Worm (Caenorhabditis elegans) whole organism, L2 larva: ENCODE measurements around the gene cthd-1.

Experiments
- ama-1 ChIP-seq: fragments of 150-350 bp; optimal IDR thresholded peaks from 2 replicates; lab custom pipeline; 2018; ENCODE audit warnings: inconsistent platforms
- fos-1 ChIP-seq: fragments of 150-350 bp; optimal IDR thresholded peaks from 2 replicates; lab custom pipeline; 2014; ENCODE audit warnings: missing biosample characterization, missing genetic modification characterization
- lin-13 ChIP-seq: fragments of 150-350 bp; optimal IDR thresholded peaks from 2 replicates; lab custom pipeline; 2014; ENCODE audit warnings: missing biosample characterization, missing genetic modification reagents, missing genetic modification characterization
- lsy-2 ChIP-seq, 2 experiments: fragments of 150-350 bp in 1 of 2; sonication (generic microtip) in 1 of 2; optimal IDR thresholded peaks; 2 replicates each; lab custom pipeline; 2014 to 2017; ENCODE audit warnings: missing biosample characterization in 2 of 2, missing genetic modification characterization in 2 of 2
- nhr-237 ChIP-seq: fragments of 150-350 bp; optimal IDR thresholded peaks from 2 replicates; lab custom pipeline; 2014; ENCODE audit warnings: missing biosample characterization, missing genetic modification characterization
- nhr-25 ChIP-seq: fragments of 150-350 bp; sonication (generic microtip); optimal IDR thresholded peaks from 3 replicates; lab custom pipeline; 2014; ENCODE audit warnings: missing biosample characterization, missing genetic modification characterization
- nhr-77 ChIP-seq: fragments of 150-350 bp; optimal IDR thresholded peaks from 2 replicates; lab custom pipeline; 2014; ENCODE audit warnings: missing biosample characterization, missing genetic modification characterization
- skn-1 ChIP-seq: sonication (generic microtip); optimal IDR thresholded peaks from 2 replicates; lab custom pipeline; 2017; ENCODE audit warnings: missing biosample characterization, missing genetic modification characterization
- unc-39 ChIP-seq: fragments of 150-350 bp; optimal IDR thresholded peaks from 2 replicates; lab custom pipeline; 2014; ENCODE audit warnings: missing biosample characterization, missing genetic modification characterization
- unc-55 ChIP-seq: fragments of 150-350 bp; sonication (generic microtip); optimal IDR thresholded peaks from 3 replicates; lab custom pipeline; 2014; ENCODE audit warnings: missing biosample characterization, missing genetic modification reagents, missing genetic modification characterization
- zag-1 ChIP-seq: fragments of 150-350 bp; optimal IDR thresholded peaks from 2 replicates; lab custom pipeline; 2014; ENCODE audit warnings: missing biosample characterization, missing genetic modification characterization
- ztf-11 ChIP-seq: sonication (generic microtip); optimal IDR thresholded peaks from 2 replicates; lab custom pipeline; 2017; ENCODE audit warnings: missing biosample characterization, missing genetic modification characterization

DNA sequence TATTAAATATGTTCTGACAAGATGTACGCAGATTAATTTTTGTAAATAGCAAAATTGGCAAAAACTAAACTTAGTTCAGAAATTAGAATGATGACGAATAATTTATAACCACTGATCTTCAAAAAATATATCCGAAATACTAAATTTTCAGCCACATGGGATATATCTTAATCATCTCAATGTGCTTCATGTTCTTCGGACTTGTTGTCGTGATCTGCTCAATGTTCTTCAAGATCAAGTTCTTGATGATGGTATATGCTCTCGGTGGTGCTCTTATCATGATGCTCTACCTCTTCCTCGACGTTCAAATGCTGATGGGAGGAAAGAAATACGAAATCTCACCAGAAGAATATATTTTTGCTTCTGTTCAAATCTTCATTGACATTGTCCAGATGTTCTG, 28.5 kb downstream of the cthd-1 start:
- no peak for TF ChIP-seq lin-13 (GFP tag; lab: Kevin White, UChicago)
- no peak for TF ChIP-seq nhr-237
- TF ChIP-seq ama-1 (lab: Kevin White, UChicago) = no peak
- no peak for TF ChIP-seq ztf-11 (tag; lab: Kevin White, UChicago)
- TF ChIP-seq fos-1 (tag; lab: Kevin White, UChicago) = no peak
- TF ChIP-seq skn-1 (tag; lab: Kevin White, UChicago) = no peak
- TF ChIP-seq unc-39 = no peak
- no peak for TF ChIP-seq unc-55 (GFP tag; lab: Kevin White, UChicago)
- no peak for TF ChIP-seq nhr-77 (tag; lab: Kevin White, UChicago)
- no peak for TF ChIP-seq zag-1 (tag; lab: Kevin White, UChicago)
- TF ChIP-seq nhr-25 = no peak
- no peak for TF ChIP-seq lsy-2 (tag; optimal IDR thresholded peaks at IDR 0.05; lab: Kevin White, UChicago)
